Worm (Caenorhabditis elegans): ENCODE results near the gene F38E1.3.

DNA sequence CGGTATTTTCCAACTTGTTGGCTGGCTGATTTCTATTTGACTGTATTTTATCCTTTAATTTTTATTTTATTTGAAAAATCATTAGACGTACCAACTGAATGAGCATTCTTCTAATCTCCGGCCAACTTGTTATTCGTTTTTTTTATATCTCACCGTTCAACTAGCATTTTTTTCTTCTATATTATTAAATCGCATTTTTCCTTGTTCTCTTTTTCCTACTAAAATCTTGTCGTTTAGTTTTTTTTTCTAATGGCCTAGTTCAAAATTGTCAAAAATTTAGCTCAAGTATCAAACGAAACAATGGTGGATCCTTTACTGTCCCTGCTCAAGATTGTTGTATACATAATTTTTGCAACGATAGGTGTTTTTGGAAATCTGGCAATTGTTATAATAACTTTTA is 24.6 kb upstream of the F38E1.3 start, which contains the start of gene srsx-22:
- TF ChIP-seq nfya-1 (tag; optimal IDR thresholded peaks at IDR 0.05) = no peak
- no peak for TF ChIP-seq pros-1 (tag; optimal IDR thresholded peaks at IDR 0.05)
- TF ChIP-seq syd-9 (tag; optimal IDR thresholded peaks at IDR 0.05) = no peak
- no peak for TF ChIP-seq ref-2 (tag; optimal IDR thresholded peaks at IDR 0.05)
- no peak for TF ChIP-seq K09A11.1 (tag; optimal IDR thresholded peaks at IDR 0.05; ENCODE audit: insufficient read depth)
- TF ChIP-seq nhr-11 (tag; optimal IDR thresholded peaks at IDR 0.05) = no peak
- TF ChIP-seq odd-2 (tag; optimal IDR thresholded peaks at IDR 0.05) = no peak
- no peak for TF ChIP-seq pqm-1 (tag; optimal IDR thresholded peaks at IDR 0.05)
- no peak for TF ChIP-seq ttx-3 (tag; optimal IDR thresholded peaks at IDR 0.05)
- TF ChIP-seq pag-3 (tag; optimal IDR thresholded peaks at IDR 0.05; ENCODE audit: borderline replicate concordance) = no peak
- no peak for TF ChIP-seq rnt-1 (tag; optimal IDR thresholded peaks at IDR 0.05)
- TF ChIP-seq lin-11 (tag; optimal IDR thresholded peaks at IDR 0.05) = no peak
